Fruit fly (Drosophila melanogaster): ENCODE results near the gene Cad96Ca.

DNA sequence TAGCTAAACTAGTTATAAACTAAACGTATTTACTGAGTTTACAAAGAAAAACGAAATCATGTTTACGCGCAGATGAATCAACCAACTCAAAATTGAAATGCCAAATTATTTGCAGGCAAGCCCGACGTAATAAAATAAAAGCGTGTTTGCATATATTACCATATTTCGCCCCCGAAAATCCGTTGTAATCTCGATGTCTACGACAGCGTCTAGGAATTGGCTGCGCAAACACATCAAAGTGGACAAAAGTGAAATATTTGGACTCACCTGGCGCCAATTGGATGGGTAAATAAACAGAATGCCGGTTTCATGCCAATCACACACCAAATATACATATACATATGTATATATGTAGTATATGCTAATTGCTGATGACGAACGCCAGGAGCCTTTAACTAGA, 28.0 kb upstream of the Cad96Ca start:
- TF ChIP-seq EcR (GFP tag; optimal IDR thresholded peaks at IDR 0.05) (no peak), CG14655 (GFP tag; optimal IDR thresholded peaks at IDR 0.05) (no peak), D1 (tag; optimal IDR thresholded peaks at IDR 0.05) (no peak), Snoo (tag; optimal IDR thresholded peaks at IDR 0.05) (no peak)

All from whole organism, pupa.